Fruit fly (Drosophila melanogaster) whole organism, prepupa: ENCODE data around the gene CG31710.

Experiments
- Blimp-1 ChIP-seq: fragments of 200-800 bp; sonication (Bioruptor generic); optimal IDR thresholded peaks from 3 replicates; lab custom pipeline; 2017; ENCODE audit warnings: missing biosample characterization, missing genetic modification characterization, mild to moderate bottlenecking, moderate library complexity, missing genetic modification reagents
- CG10631 ChIP-seq: fragments of 200-800 bp; sonication (Bioruptor generic); optimal IDR thresholded peaks from 2 replicates; lab custom pipeline; 2016; ENCODE audit warnings: missing biosample characterization, missing genetic modification characterization
- CG10669 ChIP-seq: fragments of 200-800 bp; sonication (Bioruptor generic); optimal IDR thresholded peaks from 3 replicates; lab custom pipeline; 2018; ENCODE audit warnings: missing biosample characterization, mild to moderate bottlenecking, missing genetic modification characterization, moderate library complexity
- CG11294 ChIP-seq: fragments of 200-800 bp; sonication (Bioruptor generic); IDR thresholded peaks from 2 replicates; pipeline ENCODE4 v1.3.6; 2022; ENCODE audit warnings: missing biosample characterization, missing genetic modification characterization
- CG11762 ChIP-seq: fragments of 200-800 bp; sonication (Bioruptor generic); optimal IDR thresholded peaks from 3 replicates; lab custom pipeline; 2016; ENCODE audit warnings: missing biosample characterization, missing genetic modification characterization; ENCODE audit not compliant: insufficient read depth
- CG11902 ChIP-seq: fragments of 200-800 bp; sonication (Bioruptor generic); optimal IDR thresholded peaks from 3 replicates; lab custom pipeline; 2016; ENCODE audit warnings: missing biosample characterization, missing genetic modification characterization
- CG1621 ChIP-seq: fragments of 200-800 bp; sonication (Bioruptor generic); optimal IDR thresholded peaks from 3 replicates; lab custom pipeline; 2018; ENCODE audit warnings: missing biosample characterization, mild to moderate bottlenecking, missing genetic modification characterization
- CG3032 ChIP-seq: fragments of 200-800 bp; optimal IDR thresholded peaks from 2 replicates; lab custom pipeline; 2019; ENCODE audit warnings: missing biosample characterization, mild to moderate bottlenecking, missing genetic modification characterization, moderate library complexity
- CG31627 ChIP-seq: fragments of 200-800 bp; sonication (Bioruptor generic); optimal IDR thresholded peaks from 3 replicates; lab custom pipeline; 2016; ENCODE audit warnings: missing biosample characterization, missing genetic modification characterization
- CG32006 ChIP-seq: fragments of 200-800 bp; sonication (Bioruptor generic); optimal IDR thresholded peaks from 3 replicates; lab custom pipeline; 2017; ENCODE audit warnings: missing biosample characterization, mild to moderate bottlenecking, missing genetic modification characterization
- CG34406 ChIP-seq: fragments of 200-800 bp; sonication (Bioruptor generic); optimal IDR thresholded peaks from 3 replicates; lab custom pipeline; 2016; ENCODE audit warnings: missing biosample characterization, missing genetic modification characterization
- CG3919 ChIP-seq: fragments of 200-800 bp; sonication (Bioruptor generic); optimal IDR thresholded peaks from 3 replicates; lab custom pipeline; 2016; ENCODE audit warnings: missing biosample characterization, missing genetic modification characterization
- CG4318 ChIP-seq: fragments of 200-800 bp; sonication (Bioruptor generic); optimal IDR thresholded peaks from 3 replicates; lab custom pipeline; 2017; ENCODE audit warnings: missing biosample characterization, mild to moderate bottlenecking, missing genetic modification characterization
- CG6163 ChIP-seq: fragments of 200-800 bp; sonication (Bioruptor generic); IDR thresholded peaks from 3 replicates; pipeline ENCODE4 v1.3.6; 2022; ENCODE audit warnings: missing biosample characterization, missing genetic modification characterization
- CG6276 ChIP-seq: fragments of 200-800 bp; sonication (Bioruptor generic); optimal IDR thresholded peaks from 2 replicates; lab custom pipeline; 2017; ENCODE audit warnings: missing biosample characterization, mild to moderate bottlenecking, missing genetic modification characterization
- CG6808 ChIP-seq: fragments of 200-800 bp; sonication (Bioruptor generic); optimal IDR thresholded peaks from 3 replicates; lab custom pipeline; 2017; ENCODE audit warnings: missing biosample characterization, missing genetic modification characterization, mild to moderate bottlenecking, moderate library complexity, missing genetic modification reagents
- CG6854 ChIP-seq: fragments of 200-800 bp; sonication (Bioruptor generic); optimal IDR thresholded peaks from 2 replicates; lab custom pipeline; 2017; ENCODE audit warnings: missing biosample characterization, mild to moderate bottlenecking, missing genetic modification characterization
- CG7368 ChIP-seq: fragments of 200-800 bp; sonication (Bioruptor generic); optimal IDR thresholded peaks from 3 replicates; lab custom pipeline; 2016; ENCODE audit warnings: missing biosample characterization, missing genetic modification characterization
- CG8119 ChIP-seq: fragments of 200-800 bp; sonication (Bioruptor generic); IDR thresholded peaks from 3 replicates; pipeline ENCODE4 v1.3.6; 2022; ENCODE audit warnings: missing biosample characterization, missing genetic modification characterization
- CG8632 ChIP-seq: fragments of 200-800 bp; sonication (Bioruptor generic); optimal IDR thresholded peaks from 3 replicates; lab custom pipeline; 2016; ENCODE audit warnings: missing biosample characterization, missing genetic modification characterization
- Eip78C ChIP-seq: fragments of 200-800 bp; sonication (Bioruptor generic); peaks from one replicate; lab custom pipeline; 2016; ENCODE audit warnings: missing biosample characterization, missing genetic modification characterization
- Eip93F ChIP-seq: fragments of 200-800 bp; sonication (Bioruptor generic); optimal IDR thresholded peaks from 2 replicates; lab custom pipeline; 2016; ENCODE audit warnings: missing biosample characterization, mild to moderate bottlenecking, missing genetic modification characterization
- Ets21C ChIP-seq: fragments of 200-800 bp; sonication (Bioruptor generic); optimal IDR thresholded peaks from 3 replicates; lab custom pipeline; 2016; ENCODE audit warnings: missing biosample characterization, missing genetic modification characterization
- Ets96B ChIP-seq: fragments of 200-800 bp; optimal IDR thresholded peaks from 2 replicates; lab custom pipeline; 2019; ENCODE audit warnings: missing biosample characterization, mild to moderate bottlenecking, missing genetic modification characterization, moderate library complexity
- Hr38 ChIP-seq: sonication (Bioruptor generic); optimal IDR thresholded peaks from 2 replicates; lab custom pipeline; 2016; ENCODE audit warnings: missing biosample characterization, missing genetic modification characterization
- Hr39 ChIP-seq: fragments of 200-800 bp; sonication (Bioruptor generic); optimal IDR thresholded peaks from 2 replicates; lab custom pipeline; 2016; ENCODE audit warnings: missing biosample characterization, missing genetic modification characterization
- Met ChIP-seq: fragments of 200-800 bp; sonication (Bioruptor generic); optimal IDR thresholded peaks from 3 replicates; lab custom pipeline; 2016; ENCODE audit warnings: missing biosample characterization, missing genetic modification characterization
- OdsH ChIP-seq: fragments of 200-800 bp; sonication (Bioruptor generic); optimal IDR thresholded peaks from 3 replicates; lab custom pipeline; 2016; ENCODE audit warnings: missing biosample characterization, missing genetic modification characterization
- Sox14 ChIP-seq: fragments of 200-800 bp; sonication (Bioruptor generic); optimal IDR thresholded peaks from 3 replicates; lab custom pipeline; 2016; ENCODE audit warnings: missing biosample characterization, missing genetic modification characterization
- acj6 ChIP-seq: fragments of 200-800 bp; sonication (Bioruptor generic); optimal IDR thresholded peaks from 3 replicates; lab custom pipeline; 2016; ENCODE audit warnings: missing biosample characterization, missing genetic modification characterization
- cyc ChIP-seq: fragments of 200-800 bp; sonication (Bioruptor generic); optimal IDR thresholded peaks from 3 replicates; lab custom pipeline; 2016; ENCODE audit warnings: missing biosample characterization, missing genetic modification characterization
- dac ChIP-seq: fragments of 200-800 bp; sonication (Bioruptor generic); optimal IDR thresholded peaks from 2 replicates; lab custom pipeline; 2017; ENCODE audit warnings: missing biosample characterization, mild to moderate bottlenecking, missing genetic modification characterization
- eg ChIP-seq: fragments of 200-800 bp; sonication (Bioruptor generic); IDR thresholded peaks from 3 replicates; pipeline ENCODE4 v1.3.6; 2022; ENCODE audit warnings: missing biosample characterization, missing genetic modification characterization
- esn ChIP-seq: fragments of 200-800 bp; sonication (Bioruptor generic); optimal IDR thresholded peaks from 2 replicates; lab custom pipeline; 2016; ENCODE audit warnings: missing biosample characterization, mild to moderate bottlenecking, missing genetic modification characterization, moderate library complexity
- fd59A ChIP-seq: fragments of 200-800 bp; sonication (Bioruptor generic); optimal IDR thresholded peaks from 2 replicates; lab custom pipeline; 2017; ENCODE audit warnings: missing biosample characterization, mild to moderate bottlenecking, missing genetic modification characterization, missing genetic modification reagents
- fkh ChIP-seq: fragments of 200-800 bp; sonication (Bioruptor generic); optimal IDR thresholded peaks from 3 replicates; lab custom pipeline; 2017; ENCODE audit warnings: missing biosample characterization, mild to moderate bottlenecking, missing genetic modification characterization, moderate library complexity
- lz ChIP-seq: fragments of 200-800 bp; sonication (Bioruptor generic); optimal IDR thresholded peaks from 3 replicates; lab custom pipeline; 2016; ENCODE audit warnings: missing biosample characterization, missing genetic modification characterization
- net ChIP-seq: fragments of 200-800 bp; sonication (Bioruptor generic); optimal IDR thresholded peaks from 3 replicates; lab custom pipeline; 2016; ENCODE audit warnings: missing biosample characterization, missing genetic modification characterization
- salr ChIP-seq, 2 experiments: fragments of 200-800 bp; sonication (Bioruptor generic); optimal IDR thresholded peaks; 3 replicates each; lab custom pipeline; 2016 to 2018; ENCODE audit warnings: missing biosample characterization in 2 of 2, missing genetic modification characterization in 2 of 2, mild to moderate bottlenecking in 1 of 2
- spab ChIP-seq: fragments of 200-800 bp; sonication (Bioruptor generic); optimal IDR thresholded peaks from 2 replicates; lab custom pipeline; 2017; ENCODE audit warnings: missing biosample characterization, mild to moderate bottlenecking, missing genetic modification characterization, missing genetic modification reagents
- ss ChIP-seq, 2 experiments: fragments of 200-800 bp; sonication (Bioruptor generic); optimal IDR thresholded peaks; 2 replicates in 1 of 2; 3 replicates in 1 of 2; lab custom pipeline; 2017 to 2018; ENCODE audit warnings: mild to moderate bottlenecking in 2 of 2, missing biosample characterization in 2 of 2, missing genetic modification characterization in 2 of 2, moderate library complexity in 1 of 2
- svp ChIP-seq: fragments of 200-800 bp; sonication (Bioruptor generic); peaks from one replicate; lab custom pipeline; 2016; ENCODE audit warnings: missing biosample characterization, missing genetic modification characterization
- topi ChIP-seq: fragments of 200-800 bp; sonication (Bioruptor generic); optimal IDR thresholded peaks from 3 replicates; lab custom pipeline; 2016; ENCODE audit warnings: missing biosample characterization, missing genetic modification characterization
- vri ChIP-seq: fragments of 200-800 bp; sonication (Bioruptor generic); optimal IDR thresholded peaks from 3 replicates; lab custom pipeline; 2016; ENCODE audit warnings: missing biosample characterization, mild to moderate bottlenecking, missing genetic modification characterization

CG31710 gene

DNA sequence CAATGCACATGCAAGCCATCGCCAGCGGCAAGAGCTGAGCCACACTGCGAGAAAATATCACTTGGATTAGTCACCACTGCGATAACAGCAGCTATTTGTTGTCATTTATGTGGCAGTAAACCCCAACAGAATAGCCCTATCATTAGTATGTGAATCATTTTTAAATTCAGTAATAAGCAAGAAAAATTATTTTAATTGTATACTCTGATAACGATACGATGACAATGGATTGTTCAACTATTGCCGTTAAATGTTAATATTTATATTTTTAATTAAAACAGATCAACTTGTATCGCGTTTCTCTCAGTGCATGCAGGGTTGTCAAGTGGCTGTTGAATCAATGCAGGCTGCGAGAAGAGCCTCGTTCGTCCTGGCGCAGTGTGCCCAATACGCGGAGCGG is 32.0 kb upstream of the CG31710 start (continued):
- TF ChIP-seq cyc (GFP tag; lab: Kevin White, UChicago) (peak; percentile 36), acj6 (GFP tag; lab: Kevin White, UChicago) (peak; percentile 37), CG11902 (GFP tag; lab: Kevin White, UChicago) (no peak), Met (GFP tag; lab: Kevin White, UChicago) (peak; percentile 25), CG34406 (peak; percentile 39), esn (no peak), CG10631 (GFP tag; lab: Kevin White, UChicago) (peak; percentile 44), eg (GFP tag; lab: Robert Waterston, UW) (peak; percentile 45; the same call in 2 of the 3 replicates), topi (no peak), Hr38 (GFP tag; lab: Kevin White, UChicago) (no peak), net (GFP tag; lab: Kevin White, UChicago) (peak; percentile 15), Eip78C (GFP tag; lab: Kevin White, UChicago) (peak; percentile 77), CG4318 (peak; percentile 29), Eip93F (GFP tag; lab: Kevin White, UChicago) (no peak), CG8119 (GFP tag; lab: Robert Waterston, UW) (peak; percentile 42; the same call in 1 of the 3 replicates), CG31627 (GFP tag; lab: Kevin White, UChicago) (peak; percentile 37), CG3032 (tag; lab: Kevin White, UChicago) (peak; percentile 28), CG3919 (peak; percentile 45), Ets21C (no peak), OdsH (peak; percentile 52), CG11294 (GFP tag; lab: Robert Waterston, UW) (no peak), ss (GFP tag; optimal IDR thresholded peaks at IDR 0.05; lab: Kevin White, UChicago) (peak in 1 of 2 experiments; percentile 12)

DNA sequence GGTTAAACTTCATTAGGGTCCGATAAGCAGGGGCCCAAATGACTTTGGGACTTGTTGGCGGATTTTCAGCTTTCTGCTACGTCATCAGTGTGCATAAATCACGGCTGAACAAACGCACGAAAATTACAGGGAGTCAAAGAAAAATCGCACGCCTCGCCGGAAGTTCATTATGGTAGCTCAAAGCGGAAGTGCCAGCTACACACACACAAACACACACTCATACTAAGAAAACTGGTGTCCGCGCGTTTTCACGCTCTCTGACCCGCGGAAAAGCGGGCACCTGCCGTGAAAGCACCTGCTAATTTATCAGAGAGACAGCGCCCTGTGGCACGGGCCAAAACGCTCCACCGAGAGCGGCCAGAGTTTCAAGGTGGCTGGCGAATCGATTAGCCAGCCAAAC is 31.6 kb upstream of the CG31710 start:
- TF ChIP-seq Hr38 (GFP tag; lab: Kevin White, UChicago): no peak
- TF ChIP-seq CG6854: no peak
- no peak for TF ChIP-seq spab (GFP tag; lab: Kevin White, UChicago)
- TF ChIP-seq CG8119 (GFP tag; lab: Robert Waterston, UW): no peak
- TF ChIP-seq CG1621 (tag; lab: Kevin White, UChicago): no peak
- TF ChIP-seq CG6276 (GFP tag; lab: Kevin White, UChicago): no peak
- TF ChIP-seq CG11294 (GFP tag; lab: Robert Waterston, UW): no peak
- no peak for TF ChIP-seq OdsH
- TF ChIP-seq Ets96B (tag; lab: Kevin White, UChicago): no peak
- no peak for TF ChIP-seq eg (GFP tag; lab: Robert Waterston, UW)
- no peak for TF ChIP-seq CG8632 (GFP tag; lab: Kevin White, UChicago)
- TF ChIP-seq CG3919: no peak
- no peak for TF ChIP-seq topi
- no peak for TF ChIP-seq lz (GFP tag; lab: Kevin White, UChicago)
- TF ChIP-seq ss (GFP tag; optimal IDR thresholded peaks at IDR 0.05; lab: Kevin White, UChicago): no peak
- no peak for TF ChIP-seq svp (GFP tag; lab: Kevin White, UChicago)
- TF ChIP-seq CG3032 (tag; lab: Kevin White, UChicago): no peak
- no peak for TF ChIP-seq CG6808 (GFP tag; lab: Kevin White, UChicago)
- TF ChIP-seq CG11762 (GFP tag; lab: Kevin White, UChicago): no peak
- TF ChIP-seq, all 60 proteins: peak for 0

DNA sequence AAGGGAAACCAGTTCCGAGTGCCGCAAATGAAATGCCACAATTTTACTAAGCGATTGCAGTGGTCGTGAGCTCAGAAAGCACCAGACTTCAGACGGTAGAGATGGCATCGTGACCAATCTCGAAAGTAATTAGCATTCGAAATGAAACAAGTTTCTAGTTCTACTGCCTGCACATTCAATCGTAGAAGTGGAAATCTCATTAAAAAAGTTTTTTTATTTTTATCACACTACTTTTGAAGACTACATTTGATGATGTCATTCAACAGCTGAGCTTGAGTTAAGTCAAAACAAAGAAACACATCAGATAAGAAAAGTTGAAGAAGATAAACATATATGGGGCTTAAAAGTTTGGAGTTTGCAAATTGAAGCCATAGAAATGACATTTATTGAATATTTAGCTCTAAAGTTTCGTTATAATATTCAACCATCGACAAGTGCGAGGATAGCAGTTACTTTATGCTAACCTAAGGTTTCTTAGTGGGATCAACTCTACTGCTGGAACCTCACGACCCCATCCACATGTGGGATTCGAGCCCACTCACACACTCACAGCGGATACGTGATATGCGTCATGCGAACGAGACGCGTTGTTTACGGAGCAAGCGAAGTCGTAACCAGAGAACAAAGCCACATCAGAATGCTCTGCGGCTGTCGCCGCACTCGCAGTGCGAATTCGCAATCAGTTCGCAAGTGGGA is 30.4 kb upstream of the CG31710 start, which contains the start of gene CG13117:
TSS of gene CG13117 (plus strand) at position 646 of the 696 bp plus-strand sequence.
- no peak for TF ChIP-seq dac (GFP tag; lab: Kevin White, UChicago)
- TF ChIP-seq Hr39 (GFP tag; lab: Kevin White, UChicago): peak; percentile 48
- no peak for TF ChIP-seq fkh (GFP tag; lab: Kevin White, UChicago)
- TF ChIP-seq Ets96B (tag; lab: Kevin White, UChicago): peak; percentile 25
- peak; percentile 68 for TF ChIP-seq CG32006 (GFP tag; lab: Kevin White, UChicago)
- peak; percentile 89 for TF ChIP-seq Eip78C (GFP tag; lab: Kevin White, UChicago)
- no peak for TF ChIP-seq Hr38 (GFP tag; lab: Kevin White, UChicago)
- peak; percentile 29 for TF ChIP-seq Sox14 (GFP tag; lab: Kevin White, UChicago)
- no peak for TF ChIP-seq CG11294 (GFP tag; lab: Robert Waterston, UW)
- no peak for TF ChIP-seq Eip93F (GFP tag; lab: Kevin White, UChicago)
- peak; percentile 54; the same call in 2 of the 3 replicates for TF ChIP-seq eg (GFP tag; lab: Robert Waterston, UW)
- TF ChIP-seq CG3032 (tag; lab: Kevin White, UChicago): peak; percentile 32
- no peak for TF ChIP-seq CG1621 (tag; lab: Kevin White, UChicago)
- TF ChIP-seq svp (GFP tag; lab: Kevin White, UChicago): peak; percentile 88
- TF ChIP-seq CG6276 (GFP tag; lab: Kevin White, UChicago): peak; percentile 37
- peak; percentile 61 for TF ChIP-seq Met (GFP tag; lab: Kevin White, UChicago)
- TF ChIP-seq salr (GFP tag; optimal IDR thresholded peaks at IDR 0.05; lab: Kevin White, UChicago): peak in 1 of 2 experiments; percentile 63
- peak; percentile 51 for TF ChIP-seq fd59A (GFP tag; lab: Kevin White, UChicago)
- TF ChIP-seq spab (GFP tag; lab: Kevin White, UChicago): peak; percentile 35
- TF ChIP-seq Blimp-1 (GFP tag; lab: Kevin White, UChicago): peak; percentile 12
- peak; percentile 23 for TF ChIP-seq CG10669
- peak; percentile 5 for TF ChIP-seq CG7368 (GFP tag; lab: Kevin White, UChicago)
- peak; percentile 68 for TF ChIP-seq CG6163 (GFP tag; lab: Robert Waterston, UW)
- no peak for TF ChIP-seq vri (GFP tag; lab: Kevin White, UChicago)
- TF ChIP-seq esn: peak; percentile 65
